Fruit fly (Drosophila melanogaster) S2 (cell line): ENCODE measurements around the gene CG14708.

Experiments used
- CG8478 ChIP-seq: fragments of >200 bp; optimal IDR thresholded peaks from 2 replicates; lab custom pipeline; 2018
- CTCF ChIP-seq, 2 experiments: fragments of >200 bp; optimal IDR thresholded peaks; 2 replicates each; lab custom pipeline; 2018

DNA sequence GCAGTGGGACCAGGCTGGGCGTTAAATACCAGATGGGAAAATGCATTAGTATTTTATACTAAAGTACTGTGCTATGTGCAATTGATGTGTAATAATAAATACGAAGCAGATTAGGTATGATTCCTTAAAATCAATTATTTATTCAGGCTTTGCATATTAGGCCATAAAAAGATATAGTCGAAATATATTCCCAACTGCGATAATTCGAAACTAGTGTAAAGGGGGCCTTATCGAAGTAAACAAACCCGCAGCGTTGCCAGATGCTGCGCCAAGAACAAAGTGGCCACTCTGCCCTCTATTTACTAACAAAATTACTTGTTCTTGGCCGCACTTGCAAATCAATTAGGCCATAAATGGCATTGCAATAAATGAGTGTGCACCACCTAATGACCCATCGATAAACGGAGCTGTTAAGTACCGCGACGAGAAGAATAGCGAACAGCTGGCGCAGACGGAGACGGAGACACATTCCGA, 3.6 kb downstream of the CG14708 start, which contains the start of gene CG10898:
- TF ChIP-seq CG8478 (lab: Kevin White, UChicago) (no peak), CTCF (optimal IDR thresholded peaks at IDR 0.05; lab: Kevin White, UChicago) (no peak)
